Worm (Caenorhabditis elegans) whole organism, L4 larva: Measurements from ENCODE around the gene srpa-68.

Source experiments
- F37D6.2 ChIP-seq: sonication (generic microtip); optimal IDR thresholded peaks from 2 replicates; lab custom pipeline; 2016; ENCODE audit warnings: mild to moderate bottlenecking, missing genetic modification characterization, missing compliant biosample characterization
- F49E8.2 ChIP-seq: sonication (generic microtip); optimal IDR thresholded peaks from 2 replicates; lab custom pipeline; 2016; ENCODE audit warnings: missing compliant biosample characterization, mild to moderate bottlenecking, missing genetic modification characterization, borderline replicate concordance
- R02D3.7 ChIP-seq: fragments of 150-350 bp; sonication (generic microtip); optimal IDR thresholded peaks from 3 replicates; lab custom pipeline; 2014; ENCODE audit warnings: missing biosample characterization, missing genetic modification characterization
- T20F7.1 ChIP-seq: fragments of 200-800 bp; sonication (Bioruptor generic); optimal IDR thresholded peaks from 2 replicates; lab custom pipeline; 2018; ENCODE audit warnings: mild to moderate bottlenecking, missing genetic modification characterization, missing compliant biosample characterization
- Y105C5A.15 ChIP-seq: fragments of 200-800 bp; sonication (Bioruptor generic); IDR thresholded peaks from 2 replicates; pipeline ENCODE4 v1.3.6; 2022; ENCODE audit warnings: missing genetic modification characterization, missing compliant biosample characterization
- Y75B8A.6 ChIP-seq: fragments of 200-800 bp; sonication (Bioruptor generic); IDR thresholded peaks from 2 replicates; pipeline ENCODE4 v1.3.6; 2022; ENCODE audit warnings: missing genetic modification reagents, missing genetic modification characterization, missing compliant biosample characterization
- ZK546.5 ChIP-seq, 2 experiments: sonication (generic microtip); optimal IDR thresholded peaks; 2 replicates each; lab custom pipeline; 2017; ENCODE audit warnings: missing biosample characterization in 2 of 2, missing genetic modification characterization in 2 of 2
- aly-2 ChIP-seq: sonication (generic microtip); optimal IDR thresholded peaks from 2 replicates; lab custom pipeline; 2018; ENCODE audit warnings: missing biosample characterization, missing genetic modification characterization
- ama-1 ChIP-seq: fragments of 150-350 bp; optimal IDR thresholded peaks from 2 replicates; lab custom pipeline; 2014; ENCODE audit warnings: inconsistent platforms, mixed read lengths
- ceh-20 ChIP-seq: fragments of 200-800 bp; sonication (Bioruptor generic); IDR thresholded peaks from 2 replicates; pipeline ENCODE4 v1.3.6; 2022; ENCODE audit warnings: missing genetic modification reagents, missing genetic modification characterization, missing compliant biosample characterization
- ceh-82 ChIP-seq: sonication (generic microtip); optimal IDR thresholded peaks from 2 replicates; lab custom pipeline; 2017; ENCODE audit warnings: missing biosample characterization, missing genetic modification characterization
- cey-2 ChIP-seq: sonication (generic microtip); optimal IDR thresholded peaks from 3 replicates; lab custom pipeline; 2017; ENCODE audit warnings: missing genetic modification characterization, mild to moderate bottlenecking, missing compliant biosample characterization, antibody characterized with exemption, borderline replicate concordance; ENCODE audit not compliant: insufficient read depth
- daf-16 ChIP-seq, 3 experiments: sonication (generic microtip); optimal IDR thresholded peaks; 2 replicates each; lab custom pipeline; 2016 to 2017; ENCODE audit warnings: missing genetic modification characterization in 3 of 3, missing genetic modification reagents in 3 of 3, mild to moderate bottlenecking in 2 of 3, missing compliant biosample characterization in 2 of 3, missing biosample characterization in 1 of 3, moderate library complexity in 1 of 3
- daf-8 ChIP-seq: fragments of 200-800 bp; sonication (Bioruptor generic); IDR thresholded peaks from 2 replicates; pipeline ENCODE4 v1.3.6; 2022; ENCODE audit warnings: missing genetic modification characterization, missing compliant biosample characterization
- dmd-6 ChIP-seq: fragments of 200-800 bp; sonication (Bioruptor generic); IDR thresholded peaks from 2 replicates; pipeline ENCODE4 v1.3.6; 2022; ENCODE audit warnings: missing genetic modification reagents, missing genetic modification characterization, missing compliant biosample characterization
- dmd-8 ChIP-seq: fragments of 200-800 bp; sonication (Bioruptor generic); IDR thresholded peaks from 2 replicates; pipeline ENCODE4 v1.3.6; 2022; ENCODE audit warnings: missing genetic modification characterization, missing compliant biosample characterization
- dmd-9 ChIP-seq: fragments of 200-800 bp; sonication (Bioruptor generic); IDR thresholded peaks from 2 replicates; pipeline ENCODE4 v1.3.6; 2022; ENCODE audit warnings: missing genetic modification reagents, missing genetic modification characterization, missing compliant biosample characterization
- dpl-1 ChIP-seq: fragments of 150-350 bp; optimal IDR thresholded peaks from 2 replicates; lab custom pipeline; 2014; ENCODE audit warnings: missing biosample characterization, missing genetic modification reagents, missing genetic modification characterization
- dve-1 ChIP-seq: sonication (generic microtip); optimal IDR thresholded peaks from 2 replicates; lab custom pipeline; 2017; ENCODE audit warnings: antibody characterized with exemption, mild to moderate bottlenecking, missing genetic modification characterization, missing compliant biosample characterization; ENCODE audit not compliant: insufficient read depth
- fkh-10 ChIP-seq: fragments of 150-350 bp; optimal IDR thresholded peaks from 2 replicates; lab custom pipeline; 2014; ENCODE audit warnings: missing biosample characterization, missing genetic modification reagents, missing genetic modification characterization
- gei-8 ChIP-seq: fragments of 200-800 bp; sonication (Bioruptor generic); optimal IDR thresholded peaks from 2 replicates; lab custom pipeline; 2018; ENCODE audit warnings: mild to moderate bottlenecking, missing genetic modification characterization, missing compliant biosample characterization
- hlh-11 ChIP-seq: fragments of 200-800 bp; sonication (Bioruptor generic); optimal IDR thresholded peaks from 2 replicates; lab custom pipeline; 2018; ENCODE audit warnings: mild to moderate bottlenecking, missing genetic modification characterization, missing compliant biosample characterization
- jun-1 ChIP-seq: fragments of 150-350 bp; optimal IDR thresholded peaks from 2 replicates; lab custom pipeline; 2014; ENCODE audit warnings: missing biosample characterization, missing genetic modification reagents, missing genetic modification characterization
- lim-7 ChIP-seq: fragments of 200-800 bp; sonication (Bioruptor generic); IDR thresholded peaks from 2 replicates; pipeline ENCODE4 v1.3.6; 2022; ENCODE audit warnings: missing genetic modification characterization, missing compliant biosample characterization
- lin-1 ChIP-seq: fragments of 200-800 bp; sonication (Bioruptor generic); IDR thresholded peaks from 2 replicates; pipeline ENCODE4 v1.3.6; 2022; ENCODE audit warnings: missing genetic modification reagents, missing genetic modification characterization, missing compliant biosample characterization
- lin-13 ChIP-seq: fragments of 150-350 bp; optimal IDR thresholded peaks from 2 replicates; lab custom pipeline; 2014; ENCODE audit warnings: missing biosample characterization, missing genetic modification reagents, missing genetic modification characterization
- lin-29 ChIP-seq: fragments of 200-800 bp; sonication (Bioruptor generic); IDR thresholded peaks from 2 replicates; pipeline ENCODE4 v1.3.6; 2022; ENCODE audit warnings: missing genetic modification reagents, missing genetic modification characterization, missing compliant biosample characterization
- lin-39 ChIP-seq: fragments of 150-350 bp; optimal IDR thresholded peaks from 2 replicates; lab custom pipeline; 2014; ENCODE audit warnings: missing biosample characterization, missing genetic modification reagents, missing genetic modification characterization
- madf-9 ChIP-seq: fragments of 200-800 bp; sonication (Bioruptor generic); conservative IDR thresholded peaks from 2 replicates; pipeline ENCODE4 v1.3.6; 2022; ENCODE audit warnings: missing genetic modification reagents, missing genetic modification characterization, missing compliant biosample characterization
- mep-1 ChIP-seq: fragments of 150-350 bp; sonication (generic microtip); optimal IDR thresholded peaks from 3 replicates; lab custom pipeline; 2014; ENCODE audit warnings: missing biosample characterization, missing genetic modification characterization
- nhr-28 ChIP-seq: fragments of 150-350 bp; optimal IDR thresholded peaks from 2 replicates; lab custom pipeline; 2014; ENCODE audit warnings: missing biosample characterization, missing genetic modification characterization
- nhr-42 ChIP-seq: fragments of 200-800 bp; sonication (Bioruptor generic); IDR thresholded peaks from 2 replicates; pipeline ENCODE4 v1.3.6; 2022; ENCODE audit warnings: missing genetic modification characterization, missing compliant biosample characterization
- nhr-48 ChIP-seq: sonication (generic microtip); optimal IDR thresholded peaks from 2 replicates; lab custom pipeline; 2016; ENCODE audit warnings: mild to moderate bottlenecking, missing genetic modification characterization, missing compliant biosample characterization
- nhr-76 ChIP-seq: fragments of 150-350 bp; optimal IDR thresholded peaks from 2 replicates; lab custom pipeline; 2014; ENCODE audit warnings: missing biosample characterization, missing genetic modification characterization
- nhr-77 ChIP-seq: fragments of 150-350 bp; optimal IDR thresholded peaks from 2 replicates; lab custom pipeline; 2014; ENCODE audit warnings: missing biosample characterization, missing genetic modification characterization
- pha-4 ChIP-seq, 2 experiments: fragments of 150-350 bp in 1 of 2; fragments of 200-800 bp in 1 of 2; sonication (Bioruptor generic) in 1 of 2; IDR thresholded peaks in 1 of 2; optimal IDR thresholded peaks in 1 of 2; 2 replicates each; pipeline versions ENCODE4 v1.3.6 to Lab custom; 2014 to 2022; ENCODE audit warnings: missing genetic modification characterization in 2 of 2, missing genetic modification reagents in 2 of 2, missing biosample characterization in 1 of 2, missing compliant biosample characterization in 1 of 2
- saeg-2 ChIP-seq: fragments of 200-800 bp; sonication (Bioruptor generic); IDR thresholded peaks from 2 replicates; pipeline ENCODE4 v1.3.6; 2022; ENCODE audit warnings: missing genetic modification reagents, missing genetic modification characterization, missing compliant biosample characterization
- sdz-12 ChIP-seq: fragments of 200-800 bp; sonication (Bioruptor generic); optimal IDR thresholded peaks from 2 replicates; lab custom pipeline; 2018; ENCODE audit warnings: mild to moderate bottlenecking, missing genetic modification characterization, missing compliant biosample characterization
- set-16 ChIP-seq: fragments of 200-800 bp; sonication (Bioruptor generic); IDR thresholded peaks from 2 replicates; pipeline ENCODE4 v1.3.6; 2022; ENCODE audit warnings: missing genetic modification reagents, missing genetic modification characterization, missing compliant biosample characterization
- unc-62 ChIP-seq, 3 experiments: fragments of 150-350 bp in 1 of 3; sonication (generic microtip); optimal IDR thresholded peaks in 2 of 3; peaks in 1 of 3; 1 replicate in 1 of 3; 2 replicates in 2 of 3; lab custom pipeline; 2014 to 2017; ENCODE audit warnings: missing biosample characterization in 3 of 3, missing genetic modification characterization in 3 of 3, missing genetic modification reagents in 3 of 3, missing genotype in 1 of 3
- zip-2 ChIP-seq: fragments of 150-350 bp; optimal IDR thresholded peaks from 2 replicates; lab custom pipeline; 2014; ENCODE audit warnings: missing biosample characterization, missing genetic modification characterization

The srpa-68 gene

ce11 chrV:12331820-12332219, 40.4 kb upstream of the srpa-68 start (continued):
- TF ChIP-seq F37D6.2 (tag; lab: Kevin White, UChicago) (no peak), T20F7.1 (no peak), ama-1 (lab: Kevin White, UChicago) (no peak), daf-16 (GFP tag; optimal IDR thresholded peaks at IDR 0.05; lab: Kevin White, UChicago) (peak in 1 of 2 experiments; percentile 18), daf-16 (tag; optimal IDR thresholded peaks at IDR 0.05; lab: Kevin White, UChicago) (no peak), set-16 (no peak), hlh-11 (tag; lab: Kevin White, UChicago) (no peak), lin-29 (GFP tag; lab: Robert Waterston, UW) (no peak), lin-1 (GFP tag; lab: Robert Waterston, UW) (no peak), jun-1 (no peak), R02D3.7 (no peak), lin-39 (tag; lab: Kevin White, UChicago) (no peak), nhr-77 (tag; lab: Kevin White, UChicago) (no peak), aly-2 (tag; lab: Kevin White, UChicago) (no peak), fkh-10 (GFP tag; lab: Kevin White, UChicago) (no peak), lin-13 (GFP tag; lab: Kevin White, UChicago) (no peak), F49E8.2 (no peak), nhr-28 (tag; lab: Kevin White, UChicago) (no peak), nhr-42 (GFP tag; lab: Robert Waterston, UW) (no peak), gei-8 (no peak), dpl-1 (GFP tag; lab: Kevin White, UChicago) (peak; percentile 26), ceh-82 (tag; lab: Kevin White, UChicago) (no peak), dmd-8 (no peak), lim-7 (peak; percentile 72), Y75B8A.6 (GFP tag; lab: Robert Waterston, UW) (no peak), nhr-76 (tag; lab: Kevin White, UChicago) (no peak), saeg-2 (GFP tag; lab: Robert Waterston, UW) (no peak), nhr-48 (no peak), pha-4 (GFP tag; IDR thresholded peaks at IDR 0.05; lab: Robert Waterston, UW) (peak; percentile 44; the same call in 1 of the 2 replicates), pha-4 (tag; optimal IDR thresholded peaks at IDR 0.05; lab: Kevin White, UChicago) (no peak), daf-8 (GFP tag; lab: Robert Waterston, UW) (no peak), madf-9 (GFP tag; lab: Robert Waterston, UW) (no peak; the same call in 1 of the 2 replicates), Y105C5A.15 (GFP tag; lab: Robert Waterston, UW) (no peak), dve-1 (tag; lab: Kevin White, UChicago) (no peak), ceh-20 (GFP tag; lab: Robert Waterston, UW) (0 out of 2 replicates have a peak, but pooled peaks have one; percentile 17), dmd-9 (GFP tag; lab: Robert Waterston, UW) (0 out of 2 replicates have a peak, but pooled peaks have one; percentile 56), ZK546.5 (tag; optimal IDR thresholded peaks at IDR 0.05; lab: Kevin White, UChicago) (no peak), cey-2 (tag; lab: Kevin White, UChicago) (no peak), mep-1 (no peak), sdz-12 (GFP tag; lab: Kevin White, UChicago) (peak; percentile 37)

ce11 chrV:12329173-12329572, 37.7 kb upstream of the srpa-68 start:
- TF ChIP-seq unc-62 (GFP tag; optimal IDR thresholded peaks at IDR 0.05 in 1 of 2; lab: Kevin White, UChicago) (peak in 1 of 2 experiments; percentile 86), unc-62 (tag; optimal IDR thresholded peaks at IDR 0.05; lab: Kevin White, UChicago) (no peak), zip-2 (tag; lab: Kevin White, UChicago) (no peak), daf-8 (GFP tag; lab: Robert Waterston, UW) (no peak), dmd-6 (GFP tag; lab: Robert Waterston, UW) (no peak), ceh-20 (GFP tag; lab: Robert Waterston, UW) (no peak)
- TF ChIP-seq, all 104 proteins: peak for 1
